Worm (Caenorhabditis elegans) whole organism, young adult: Measurements from ENCODE around the gene Y40C5A.4.
"Not testable (repeated sequence)": the region's sequence is repeated elsewhere in the genome, so short reads cannot be mapped to it uniquely, and the experiment has no call there.

Experiments used
- C06A6.2 ChIP-seq: fragments of 200-800 bp; sonication (Bioruptor generic); conservative IDR thresholded peaks from 2 replicates; pipeline ENCODE4 v1.3.6; 2022; ENCODE audit warnings: missing genetic modification characterization, missing compliant biosample characterization
- F23B12.7 ChIP-seq: sonication (generic microtip); optimal IDR thresholded peaks from 2 replicates; lab custom pipeline; 2017; ENCODE audit warnings: missing genetic modification characterization, mild to moderate bottlenecking, missing compliant biosample characterization, antibody characterized with exemption, moderate library complexity; ENCODE audit not compliant: insufficient read depth
- F37B4.10 ChIP-seq: fragments of 200-800 bp; sonication (Bioruptor generic); IDR thresholded peaks from 2 replicates; pipeline ENCODE4 v1.3.6; 2022; ENCODE audit warnings: missing genetic modification characterization, missing compliant biosample characterization
- F39B2.1 ChIP-seq: fragments of 200-800 bp; sonication (Bioruptor generic); IDR thresholded peaks from 2 replicates; pipeline ENCODE4 v1.3.6; 2022; ENCODE audit warnings: missing genetic modification reagents, missing genetic modification characterization, missing compliant biosample characterization
- F49E8.2 ChIP-seq: sonication (generic microtip); optimal IDR thresholded peaks from 3 replicates; lab custom pipeline; 2017; ENCODE audit warnings: missing genetic modification characterization, mild to moderate bottlenecking, missing compliant biosample characterization, antibody characterized with exemption, moderate library complexity; ENCODE audit not compliant: insufficient read depth
- K12H6.12 ChIP-seq: fragments of 200-800 bp; sonication (Bioruptor generic); optimal IDR thresholded peaks from 2 replicates; lab custom pipeline; 2018; ENCODE audit warnings: mild to moderate bottlenecking, missing genetic modification characterization, missing compliant biosample characterization
- Y53F4B.3 ChIP-seq: fragments of 200-800 bp; sonication (Bioruptor generic); IDR thresholded peaks from 2 replicates; pipeline ENCODE4 v1.3.6; 2022; ENCODE audit warnings: missing genetic modification reagents, missing genetic modification characterization, missing compliant biosample characterization
- Y56A3A.18 ChIP-seq: fragments of 200-800 bp; sonication (Bioruptor generic); IDR thresholded peaks from 2 replicates; pipeline ENCODE4 v1.3.6; 2022; ENCODE audit warnings: missing genetic modification reagents, missing genetic modification characterization, missing compliant biosample characterization
- Y67H2A.10 ChIP-seq: fragments of 200-800 bp; sonication (Bioruptor generic); conservative IDR thresholded peaks from 2 replicates; pipeline ENCODE4 v1.3.6; 2022; ENCODE audit warnings: missing genetic modification reagents, missing genetic modification characterization, missing compliant biosample characterization
- Y79H2A.3 ChIP-seq: fragments of 200-800 bp; sonication (Bioruptor generic); conservative IDR thresholded peaks from 2 replicates; pipeline ENCODE4 v1.3.6; 2022; ENCODE audit warnings: missing genetic modification reagents, missing genetic modification characterization, missing compliant biosample characterization
- ZK185.1 ChIP-seq: sonication (generic microtip); optimal IDR thresholded peaks from 2 replicates; lab custom pipeline; 2016; ENCODE audit warnings: mild to moderate bottlenecking, missing genetic modification characterization, missing compliant biosample characterization; ENCODE audit not compliant: poor library complexity, severe bottlenecking
- akir-1 ChIP-seq: fragments of 200-800 bp; sonication (Bioruptor generic); optimal IDR thresholded peaks from 2 replicates; lab custom pipeline; 2018; ENCODE audit warnings: mild to moderate bottlenecking, missing genetic modification characterization, moderate library complexity, missing compliant biosample characterization
- aptf-2 ChIP-seq: fragments of 200-800 bp; sonication (Bioruptor generic); conservative IDR thresholded peaks from 2 replicates; pipeline ENCODE4 v1.3.6; 2022; ENCODE audit warnings: missing genetic modification reagents, missing genetic modification characterization, missing compliant biosample characterization
- aptf-3 ChIP-seq: fragments of 200-800 bp; sonication (Bioruptor generic); IDR thresholded peaks from 2 replicates; pipeline ENCODE4 v1.3.6; 2022; ENCODE audit warnings: missing genetic modification characterization, missing compliant biosample characterization
- atf-7 ChIP-seq: sonication (generic microtip); optimal IDR thresholded peaks from 2 replicates; lab custom pipeline; 2017; ENCODE audit warnings: mild to moderate bottlenecking, missing genetic modification characterization, missing compliant biosample characterization
- ceh-100 ChIP-seq: fragments of 200-800 bp; sonication (Bioruptor generic); IDR thresholded peaks from 2 replicates; pipeline ENCODE4 v1.3.6; 2022; ENCODE audit warnings: missing genetic modification reagents, missing genetic modification characterization, missing compliant biosample characterization
- ceh-91 ChIP-seq: fragments of 200-800 bp; sonication (Bioruptor generic); IDR thresholded peaks from 2 replicates; pipeline ENCODE4 v1.3.6; 2022; ENCODE audit warnings: missing genetic modification reagents, missing genetic modification characterization, missing compliant biosample characterization
- egl-18 ChIP-seq: fragments of 200-800 bp; sonication (Bioruptor generic); IDR thresholded peaks from 2 replicates; pipeline ENCODE4 v1.3.6; 2022; ENCODE audit warnings: missing genetic modification reagents, missing genetic modification characterization, missing compliant biosample characterization
- egl-44 ChIP-seq: fragments of 200-800 bp; sonication (Bioruptor generic); IDR thresholded peaks from 2 replicates; pipeline ENCODE4 v1.3.6; 2022; ENCODE audit warnings: missing genetic modification reagents, missing genetic modification characterization, missing compliant biosample characterization
- egrh-3 ChIP-seq: fragments of 200-800 bp; sonication (Bioruptor generic); IDR thresholded peaks from 2 replicates; pipeline ENCODE4 v1.3.6; 2022; ENCODE audit warnings: missing genetic modification reagents, missing genetic modification characterization, missing compliant biosample characterization
- lag-1 ChIP-seq: fragments of 200-800 bp; sonication (Bioruptor generic); IDR thresholded peaks from 2 replicates; pipeline ENCODE4 v1.3.6; 2022; ENCODE audit warnings: missing genetic modification reagents, missing genetic modification characterization, missing compliant biosample characterization
- let-607 ChIP-seq, 2 experiments: fragments of 200-800 bp in 1 of 2; sonication (Bioruptor generic) in 1 of 2; sonication (generic microtip) in 1 of 2; optimal IDR thresholded peaks; 2 replicates each; lab custom pipeline; 2016 to 2018; ENCODE audit warnings: mild to moderate bottlenecking in 2 of 2, missing compliant biosample characterization in 2 of 2, missing genetic modification characterization in 2 of 2, moderate library complexity in 2 of 2, missing genotype in 1 of 2
- lin-26 ChIP-seq: fragments of 200-800 bp; sonication (Bioruptor generic); IDR thresholded peaks from 2 replicates; pipeline ENCODE4 v1.3.6; 2022; ENCODE audit warnings: missing genetic modification reagents, missing genetic modification characterization, missing compliant biosample characterization
- madf-3 ChIP-seq: fragments of 200-800 bp; sonication (Bioruptor generic); IDR thresholded peaks from 2 replicates; pipeline ENCODE4 v1.3.6; 2022; ENCODE audit warnings: missing genetic modification reagents, missing genetic modification characterization, missing compliant biosample characterization
- madf-6 ChIP-seq: fragments of 200-800 bp; sonication (Bioruptor generic); IDR thresholded peaks from 2 replicates; pipeline ENCODE4 v1.3.6; 2022; ENCODE audit warnings: missing genetic modification reagents, missing genetic modification characterization, missing compliant biosample characterization
- mcd-1 ChIP-seq: fragments of 200-800 bp; sonication (Bioruptor generic); IDR thresholded peaks from 2 replicates; pipeline ENCODE4 v1.3.6; 2022; ENCODE audit warnings: missing genetic modification reagents, missing genetic modification characterization, missing compliant biosample characterization
- mes-4 ChIP-seq: sonication (generic microtip); optimal IDR thresholded peaks from 2 replicates; lab custom pipeline; 2016; ENCODE audit warnings: missing genotype, missing genetic modification characterization, missing compliant biosample characterization
- nhr-90 ChIP-seq: sonication (generic microtip); optimal IDR thresholded peaks from 2 replicates; lab custom pipeline; 2016; ENCODE audit warnings: missing genotype, mild to moderate bottlenecking, missing genetic modification characterization, missing compliant biosample characterization
- pbrm-1 ChIP-seq: fragments of 200-800 bp; sonication (Bioruptor generic); IDR thresholded peaks from 2 replicates; pipeline ENCODE4 v1.3.6; 2022; ENCODE audit warnings: missing genetic modification reagents, missing genetic modification characterization, missing compliant biosample characterization
- rcor-1 ChIP-seq: fragments of 200-800 bp; sonication (Bioruptor generic); IDR thresholded peaks from 2 replicates; pipeline ENCODE4 v1.3.6; 2022; ENCODE audit warnings: missing genetic modification reagents, missing genetic modification characterization, missing compliant biosample characterization
- rpc-1 ChIP-seq, 2 experiments: fragments of 150-350 bp in 1 of 2; sonication (generic microtip) in 1 of 2; optimal IDR thresholded peaks; 2 replicates each; lab custom pipeline; 2014 to 2018; ENCODE audit warnings: missing biosample characterization in 1 of 2, missing genetic modification characterization in 1 of 2, missing genetic modification reagents in 1 of 2, missing genotype in 1 of 2
- sea-2 ChIP-seq: fragments of 200-800 bp; sonication (Bioruptor generic); IDR thresholded peaks from 2 replicates; pipeline ENCODE4 v1.3.6; 2022; ENCODE audit warnings: missing genetic modification characterization, missing compliant biosample characterization
- snpc-4 ChIP-seq, 5 experiments: fragments of 150-350 bp in 1 of 5; sonication (generic microtip) in 4 of 5; optimal IDR thresholded peaks; 2 replicates each; lab custom pipeline; 2014 to 2018; ENCODE audit warnings: missing genetic modification characterization in 5 of 5, missing biosample characterization in 3 of 5, antibody characterized with exemption in 2 of 5, mild to moderate bottlenecking in 2 of 5, missing compliant biosample characterization in 2 of 5, missing genotype in 2 of 5, moderate library complexity in 2 of 5, missing genetic modification reagents in 1 of 5
- tbp1 ChIP-seq: fragments of 200-800 bp; sonication (Bioruptor generic); optimal IDR thresholded peaks from 2 replicates; lab custom pipeline; 2018; ENCODE audit warnings: mild to moderate bottlenecking, missing genetic modification characterization, missing compliant biosample characterization
- tbx-9 ChIP-seq: sonication (generic microtip); optimal IDR thresholded peaks from 2 replicates; lab custom pipeline; 2016; ENCODE audit warnings: borderline replicate concordance, missing genetic modification characterization, inconsistent platforms, missing compliant biosample characterization
- unc-62 ChIP-seq: fragments of 150-350 bp; optimal IDR thresholded peaks from 2 replicates; lab custom pipeline; 2014; ENCODE audit warnings: missing biosample characterization, missing genetic modification reagents, missing genetic modification characterization
- ztf-22 ChIP-seq: fragments of 200-800 bp; sonication (Bioruptor generic); optimal IDR thresholded peaks from 2 replicates; lab custom pipeline; 2018; ENCODE audit warnings: mild to moderate bottlenecking, missing genetic modification characterization, moderate library complexity, missing compliant biosample characterization
- ztf-3 ChIP-seq: fragments of 200-800 bp; sonication (Bioruptor generic); optimal IDR thresholded peaks from 2 replicates; lab custom pipeline; 2018; ENCODE audit warnings: mild to moderate bottlenecking, missing genetic modification characterization, missing compliant biosample characterization
- ztf-6 ChIP-seq: fragments of 200-800 bp; sonication (Bioruptor generic); IDR thresholded peaks from 2 replicates; pipeline ENCODE4 v1.3.6; 2022; ENCODE audit warnings: missing genetic modification reagents, missing genetic modification characterization, missing compliant biosample characterization

Gene Y40C5A.4

DNA sequence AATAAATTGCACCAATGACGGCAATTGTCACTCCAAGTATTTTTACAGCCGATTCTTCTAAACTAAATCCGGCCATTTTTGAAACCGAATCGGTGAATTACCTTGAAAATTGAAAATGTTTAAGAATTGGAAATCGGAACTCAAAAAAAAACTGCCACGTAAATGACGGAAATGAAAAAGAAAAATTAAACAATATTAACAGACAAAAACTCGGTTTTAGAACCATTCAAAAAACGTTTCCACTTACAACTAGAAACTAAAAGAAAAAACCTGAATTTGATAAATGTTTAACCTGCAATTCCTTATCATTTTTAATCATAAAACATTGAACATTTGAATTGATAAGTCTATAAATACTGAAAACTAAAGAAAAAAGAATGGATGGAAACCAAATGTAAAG, at the start of gene Y40C5A.4:
Gene Y40C5A.4, minus strand, starts transcription at position 101 of the 400 bp plus-strand sequence.
- not testable (repeated sequence) for TF ChIP-seq lin-26, F39B2.1, nhr-90

DNA sequence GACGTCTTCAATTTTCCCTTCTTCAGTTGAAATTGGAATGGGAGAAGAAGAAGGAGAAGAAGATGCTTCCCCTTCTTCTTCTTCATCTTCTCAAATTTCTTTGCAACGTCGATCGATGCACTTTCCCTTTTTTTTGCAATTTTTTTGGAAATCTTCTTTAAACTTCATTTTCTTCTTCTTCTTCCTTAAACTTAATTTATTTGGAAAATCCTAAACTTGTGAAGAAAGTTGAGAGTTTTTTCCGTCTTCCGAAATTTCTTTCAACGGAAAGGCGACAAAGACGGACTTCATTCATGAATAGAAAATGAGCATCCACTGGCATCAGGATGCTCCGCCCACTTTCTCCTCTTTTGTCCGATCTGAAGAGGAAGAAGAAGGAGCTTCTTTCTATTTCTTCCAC, 49.3 kb upstream of the Y40C5A.4 start:
- no peak for TF ChIP-seq lag-1
- TF ChIP-seq rpc-1 (optimal IDR thresholded peaks at IDR 0.05; lab: Kevin White, UChicago) = no peak
- TF ChIP-seq rpc-1 (tag; optimal IDR thresholded peaks at IDR 0.05; lab: Kevin White, UChicago) = no peak

DNA sequence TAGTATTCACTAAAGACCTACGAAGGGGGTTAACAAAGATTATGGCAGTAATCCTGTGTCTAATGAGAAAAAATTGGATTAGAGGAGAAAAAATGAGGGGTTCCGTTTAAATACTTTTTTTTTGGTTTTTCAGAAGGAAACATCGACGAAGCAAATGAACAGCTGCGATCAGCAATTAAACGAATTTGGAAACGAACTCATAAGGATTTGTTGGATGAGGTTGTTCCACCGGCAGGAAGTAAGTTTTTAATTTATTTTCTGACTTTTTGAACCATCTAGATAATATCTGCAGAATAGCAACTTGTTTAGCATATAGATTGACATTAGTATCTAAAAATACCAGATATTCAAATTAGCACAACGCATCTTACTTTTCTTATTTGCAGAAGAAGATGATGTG, 48.7 kb upstream of the Y40C5A.4 start:
- TF ChIP-seq K12H6.12 (tag; lab: Kevin White, UChicago) = no peak

DNA sequence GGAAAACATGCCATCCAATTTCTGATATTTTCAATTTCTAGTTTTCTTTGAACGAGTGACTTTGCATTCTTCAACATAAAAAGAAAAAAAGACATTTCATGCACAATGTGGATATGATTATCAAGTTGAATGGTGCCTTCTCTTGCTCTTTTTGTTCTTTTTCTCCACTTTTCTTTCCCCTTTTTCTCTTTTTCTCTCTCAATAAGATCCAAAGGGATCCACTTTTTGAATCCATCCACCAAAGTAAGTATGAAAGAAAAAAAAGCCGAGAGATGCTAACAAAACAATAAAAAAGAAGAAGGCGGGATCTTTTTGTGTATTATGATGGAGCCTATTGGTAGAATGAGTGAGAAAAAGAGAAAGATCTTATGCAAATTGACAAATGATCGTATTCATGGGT, 42.4 kb upstream of the Y40C5A.4 start:
- TF ChIP-seq unc-62 (GFP tag; lab: Kevin White, UChicago) (no peak), egl-44 (GFP tag; lab: Robert Waterston, UW) (no peak), rcor-1 (no peak), F37B4.10 (GFP tag; lab: Robert Waterston, UW) (no peak), aptf-3 (GFP tag; lab: Robert Waterston, UW) (no peak), madf-6 (GFP tag; lab: Robert Waterston, UW) (no peak), atf-7 (tag; lab: Kevin White, UChicago) (no peak), Y79H2A.3 (GFP tag; lab: Robert Waterston, UW) (no peak), pbrm-1 (GFP tag; lab: Robert Waterston, UW) (no peak), ceh-100 (no peak), mcd-1 (no peak), ztf-22 (GFP tag; lab: Kevin White, UChicago) (no peak), Y53F4B.3 (no peak)

DNA sequence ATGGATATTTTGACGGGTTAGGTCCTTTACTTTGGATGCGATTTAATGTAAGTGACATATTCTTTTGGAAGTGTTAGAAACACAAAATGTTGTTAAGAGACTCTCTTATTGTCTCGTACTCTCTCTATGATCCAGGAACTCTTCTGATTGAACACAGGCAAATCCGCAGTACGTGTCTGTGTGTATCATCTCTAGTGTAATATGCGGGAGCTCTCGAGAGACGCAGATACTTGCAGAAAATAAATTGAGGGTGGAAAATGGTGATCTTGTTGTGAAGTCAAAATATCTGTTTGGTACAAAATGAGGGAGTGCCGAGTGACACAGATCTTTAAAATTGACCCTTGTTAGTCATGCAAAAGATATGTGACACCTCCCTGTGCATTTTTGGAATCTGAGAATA, 41.8 kb upstream of the Y40C5A.4 start:
- TF ChIP-seq mes-4 (tag; lab: Kevin White, UChicago) (no peak), F23B12.7 (tag; lab: Kevin White, UChicago) (no peak), tbp1 (GFP tag; lab: Kevin White, UChicago) (no peak), lin-26 (no peak), akir-1 (GFP tag; lab: Kevin White, UChicago) (no peak)

DNA sequence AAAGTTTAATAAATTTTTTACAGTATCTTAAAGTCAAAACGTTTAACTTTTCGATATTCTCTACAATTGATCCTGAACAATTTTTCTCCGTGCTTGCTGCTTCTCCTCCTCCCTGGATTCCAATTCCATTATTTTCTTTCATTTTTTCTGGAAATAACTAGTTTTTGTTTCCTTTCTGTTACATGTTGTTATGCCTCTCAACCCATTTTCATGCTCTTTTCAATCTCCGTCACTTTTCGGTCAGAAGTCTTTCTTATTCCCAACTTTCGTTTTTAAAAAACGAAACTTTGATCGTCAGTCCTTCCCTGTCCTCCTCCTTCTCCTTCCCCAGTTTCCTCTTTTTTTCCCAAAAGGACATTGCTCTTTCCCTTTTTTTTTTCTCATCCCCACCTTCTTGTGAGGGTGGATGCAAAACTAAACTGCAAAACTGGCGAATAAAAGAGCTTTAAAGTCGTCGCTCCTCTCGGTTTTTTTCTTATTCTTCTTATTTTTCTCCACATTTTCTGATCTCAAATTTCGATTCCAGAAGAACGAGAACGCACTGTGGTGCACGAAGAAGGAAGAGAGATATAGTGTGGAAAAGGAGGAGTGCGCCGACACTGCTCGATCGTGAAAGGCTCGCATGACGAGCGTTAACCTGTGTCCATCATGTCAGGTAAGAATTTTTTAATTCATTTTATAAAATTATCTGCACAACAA, 40.2 kb upstream of the Y40C5A.4 start, which contains the start of the genes C48A7.16 and egl-19:
Gene C48A7.16, plus strand, starts transcription at position 544 of the 699 bp plus-strand sequence.
Gene egl-19, plus strand, starts transcription at position 649 of the 699 bp plus-strand sequence.
- no peak for TF ChIP-seq ztf-3 (GFP tag; lab: Kevin White, UChicago)
- TF ChIP-seq unc-62 (GFP tag; lab: Kevin White, UChicago) = no peak
- TF ChIP-seq F37B4.10 (GFP tag; lab: Robert Waterston, UW) = no peak
- no peak for TF ChIP-seq Y67H2A.10 (GFP tag; lab: Robert Waterston, UW)
- no peak for TF ChIP-seq egl-18 (GFP tag; lab: Robert Waterston, UW)
- TF ChIP-seq madf-3 = no peak
- TF ChIP-seq let-607 (tag; optimal IDR thresholded peaks at IDR 0.05; lab: Kevin White, UChicago) = no peak
- no peak for TF ChIP-seq ceh-91 (GFP tag; lab: Robert Waterston, UW)
- TF ChIP-seq aptf-2 (GFP tag; lab: Robert Waterston, UW) = no peak
- TF ChIP-seq akir-1 (GFP tag; lab: Kevin White, UChicago) = no peak
- TF ChIP-seq Y56A3A.18 = no peak
- TF ChIP-seq sea-2 (GFP tag; lab: Robert Waterston, UW) = no peak
- no peak for TF ChIP-seq C06A6.2 (GFP tag; lab: Robert Waterston, UW)
- no peak for TF ChIP-seq tbx-9 (tag; lab: Kevin White, UChicago)
- TF ChIP-seq F49E8.2 = no peak
- no peak for TF ChIP-seq ztf-6 (GFP tag; lab: Robert Waterston, UW)
- no peak for TF ChIP-seq egrh-3 (GFP tag; lab: Robert Waterston, UW)
- TF ChIP-seq ZK185.1 (tag; lab: Kevin White, UChicago) = no peak
- no peak for TF ChIP-seq snpc-4 (GFP tag; optimal IDR thresholded peaks at IDR 0.05; lab: Kevin White, UChicago)
- TF ChIP-seq snpc-4 (tag; optimal IDR thresholded peaks at IDR 0.05; lab: Kevin White, UChicago) = no peak
